Fruit fly (Drosophila melanogaster): Measurements from ENCODE around the gene CG8578.
A peak's percentile ranks its signal among the peaks of the same experiment; 100 is the strongest.

The CG8578 gene

dm6 chrX:15870777-15871757 is 26.8 kb downstream of the CG8578 start (continued):
- TF ChIP-seq CG10274 (GFP tag; optimal IDR thresholded peaks at IDR 0.05) = no peak
- peak; percentile 16; the same call in 1 of the 2 replicates for TF ChIP-seq CG32532 (GFP tag; IDR thresholded peaks at IDR 0.05)
- TF ChIP-seq nom (GFP tag; optimal IDR thresholded peaks at IDR 0.05) = peak; percentile 75
- no peak for TF ChIP-seq fru (optimal IDR thresholded peaks at IDR 0.05)
- TF ChIP-seq sc (optimal IDR thresholded peaks at IDR 0.05) = no peak
- TF ChIP-seq sc (GFP tag; optimal IDR thresholded peaks at IDR 0.05) = no peak
- TF ChIP-seq Antp (GFP tag; optimal IDR thresholded peaks at IDR 0.05) = no peak
- TF ChIP-seq CG14860 (GFP tag; IDR thresholded peaks at IDR 0.05; ENCODE audit: partially characterized antibody) = no peak
- TF ChIP-seq sens-2 (GFP tag; IDR thresholded peaks at IDR 0.05) = no peak
- peak; percentile 69 for TF ChIP-seq PHDP (tag; optimal IDR thresholded peaks at IDR 0.05)
- no peak; the same call in 2 of the 3 replicates for TF ChIP-seq tgo (GFP tag; IDR thresholded peaks at IDR 0.05)
- no peak for TF ChIP-seq zen (tag; optimal IDR thresholded peaks at IDR 0.05)
- no peak for TF ChIP-seq az2 (GFP tag; optimal IDR thresholded peaks at IDR 0.05)
- no peak for TF ChIP-seq CG30403 (GFP tag; optimal IDR thresholded peaks at IDR 0.05)
- peak; percentile 55 for TF ChIP-seq CG12236 (GFP tag; optimal IDR thresholded peaks at IDR 0.05)
- TF ChIP-seq eve (GFP tag; optimal IDR thresholded peaks at IDR 0.05) = no peak
- TF ChIP-seq CG10366 (GFP tag; IDR thresholded peaks at IDR 0.05) = no peak
- TF ChIP-seq Gsc (GFP tag; IDR thresholded peaks at IDR 0.05) = no peak
- no peak for TF ChIP-seq klu (GFP tag; IDR thresholded peaks at IDR 0.05)
- peak; percentile 51 for TF ChIP-seq CG16863 (GFP tag; optimal IDR thresholded peaks at IDR 0.05)
- TF ChIP-seq CG7372 (GFP tag; IDR thresholded peaks at IDR 0.05) = no peak
- TF ChIP-seq insv (GFP tag; optimal IDR thresholded peaks at IDR 0.05) = peak in 1 of 2 experiments; percentile 84
- TF ChIP-seq zf30C (GFP tag; optimal IDR thresholded peaks at IDR 0.05) = no peak
- TF ChIP-seq gro (GFP tag; optimal IDR thresholded peaks at IDR 0.05) = peak; percentile 16
- TF ChIP-seq hth (optimal IDR thresholded peaks at IDR 0.05) = no peak
- TF ChIP-seq sens (GFP tag) = peak; percentile 87
- peak; percentile 13 for TF ChIP-seq luna (GFP tag; optimal IDR thresholded peaks at IDR 0.05)
- TF ChIP-seq lbe (GFP tag; optimal IDR thresholded peaks at IDR 0.05) = no peak
- TF ChIP-seq Bteb2 (GFP tag; optimal IDR thresholded peaks at IDR 0.05) = peak; percentile 75
- TF ChIP-seq prd (optimal IDR thresholded peaks at IDR 0.05) = no peak
- TF ChIP-seq prd (GFP tag; IDR thresholded peaks at IDR 0.05) = 0 out of 3 replicates have a peak, but pooled peaks have one; percentile 20
- TF ChIP-seq CG3995 (GFP tag; optimal IDR thresholded peaks at IDR 0.05) = no peak
- no peak for TF ChIP-seq Dad (GFP tag; optimal IDR thresholded peaks at IDR 0.05)
- no peak for TF ChIP-seq tin (GFP tag; optimal IDR thresholded peaks at IDR 0.05)
- no peak for TF ChIP-seq CG4424 (GFP tag; optimal IDR thresholded peaks at IDR 0.05)
- no peak for TF ChIP-seq Dref (GFP tag; IDR thresholded peaks at IDR 0.05)
- TF ChIP-seq MESR4 (GFP tag; optimal IDR thresholded peaks at IDR 0.05) = no peak
- no peak for TF ChIP-seq CG17612 (GFP tag; IDR thresholded peaks at IDR 0.05)
- no peak for TF ChIP-seq Hr78 (GFP tag; optimal IDR thresholded peaks at IDR 0.05)
- no peak for TF ChIP-seq stc (GFP tag; IDR thresholded peaks at IDR 0.05)
- peak; percentile 74 for TF ChIP-seq Elba2 (GFP tag; optimal IDR thresholded peaks at IDR 0.05)
- TF ChIP-seq salm (tag; optimal IDR thresholded peaks at IDR 0.05) = peak; percentile 41
- peak; percentile 68 for TF ChIP-seq CG12659 (GFP tag; optimal IDR thresholded peaks at IDR 0.05)
- TF ChIP-seq bsh (GFP tag; optimal IDR thresholded peaks at IDR 0.05) = peak in 1 of 2 experiments; percentile 53
- peak; percentile 53 for TF ChIP-seq CG8089 (GFP tag; optimal IDR thresholded peaks at IDR 0.05)
- peak; percentile 73 for TF ChIP-seq CG1792 (GFP tag; optimal IDR thresholded peaks at IDR 0.05)
- peak; percentile 38 for TF ChIP-seq pho (GFP tag; optimal IDR thresholded peaks at IDR 0.05)
- TF ChIP-seq sd (tag; optimal IDR thresholded peaks at IDR 0.05) = no peak
- no peak for TF ChIP-seq CG9437 (GFP tag; optimal IDR thresholded peaks at IDR 0.05)
- no peak; the same call in 1 of the 2 replicates for TF ChIP-seq CG11696 (GFP tag; IDR thresholded peaks at IDR 0.05)

Data from whole organism, embryonic.